Worm (Caenorhabditis elegans): ENCODE data around the gene rpa-1.

Gene rpa-1

ce11 chrII:7699009-7699408 lies 34.6 kb downstream of the rpa-1 start, which contains the start of the genes moa-2 and cdk-11.1:
Gene moa-2 (minus strand): TSS chrII:7699033.
Gene cdk-11.1 (plus strand): TSS chrII:7699235.
- TF ChIP-seq ces-1 (GFP tag; optimal IDR thresholded peaks at IDR 0.05) (no peak), tbx-8 (GFP tag; optimal IDR thresholded peaks at IDR 0.05) (no peak), mls-2 (tag; optimal IDR thresholded peaks at IDR 0.05) (no peak), cnd-1 (tag; optimal IDR thresholded peaks at IDR 0.05) (no peak), pha-4 (tag; optimal IDR thresholded peaks at IDR 0.05) (peak; percentile 5), mep-1 (tag; optimal IDR thresholded peaks at IDR 0.05) (peak; percentile 12), lsy-2 (tag; optimal IDR thresholded peaks at IDR 0.05) (peak; percentile 94), nhr-12 (tag; optimal IDR thresholded peaks at IDR 0.05) (no peak)

ce11 chrII:7704387-7704786 lies 40.0 kb downstream of the rpa-1 start:
- TF ChIP-seq bed-3 (GFP tag; optimal IDR thresholded peaks at IDR 0.05) = no peak
- TF ChIP-seq unc-120 (tag; optimal IDR thresholded peaks at IDR 0.05; ENCODE audit: poor library complexity, severe bottlenecking) = no peak
- no peak for TF ChIP-seq mep-1 (tag; optimal IDR thresholded peaks at IDR 0.05)
- TF ChIP-seq elt-3 (tag; optimal IDR thresholded peaks at IDR 0.05) = no peak
- no peak for TF ChIP-seq cnd-1 (tag; optimal IDR thresholded peaks at IDR 0.05)
- TF ChIP-seq nhr-237 (tag; optimal IDR thresholded peaks at IDR 0.05) = no peak
- TF ChIP-seq drap-1 (GFP tag; optimal IDR thresholded peaks at IDR 0.05) = no peak
- no peak for TF ChIP-seq unc-39 (tag; optimal IDR thresholded peaks at IDR 0.05)
- no peak for TF ChIP-seq hlh-1 (tag; optimal IDR thresholded peaks at IDR 0.05)

- no peak for TF ChIP-seq lsy-2 (tag; optimal IDR thresholded peaks at IDR 0.05)
- no peak for TF ChIP-seq hlh-1 (tag; optimal IDR thresholded peaks at IDR 0.05)
- TF ChIP-seq lin-13 (tag; optimal IDR thresholded peaks at IDR 0.05) = no peak
- TF ChIP-seq ztf-11 (tag; optimal IDR thresholded peaks at IDR 0.05) = no peak
- TF ChIP-seq lin-32 (GFP tag; optimal IDR thresholded peaks at IDR 0.05) = no peak
- TF ChIP-seq nhr-237 (tag; optimal IDR thresholded peaks at IDR 0.05) = no peak
- no peak for TF ChIP-seq unc-120 (tag; optimal IDR thresholded peaks at IDR 0.05; ENCODE audit: poor library complexity, severe bottlenecking)
- no peak for TF ChIP-seq nhr-12 (tag; optimal IDR thresholded peaks at IDR 0.05)
- TF ChIP-seq sptf-1 (tag; optimal IDR thresholded peaks at IDR 0.05) = no peak
- TF ChIP-seq ceh-83 (GFP tag; optimal IDR thresholded peaks at IDR 0.05) = no peak
- TF ChIP-seq ces-1 (GFP tag; optimal IDR thresholded peaks at IDR 0.05) = no peak
- no peak for TF ChIP-seq ham-2 (GFP tag; optimal IDR thresholded peaks at IDR 0.05)
- TF ChIP-seq snpc-4 (tag; optimal IDR thresholded peaks at IDR 0.05) = no peak
- TF ChIP-seq bed-3 (GFP tag; optimal IDR thresholded peaks at IDR 0.05) = no peak
- TF ChIP-seq zip-8 (tag; optimal IDR thresholded peaks at IDR 0.05) = no peak
- no peak for TF ChIP-seq mep-1 (tag; optimal IDR thresholded peaks at IDR 0.05)
Measured at ce11 chrII:7705152-7705551, 40.8 kb downstream of the rpa-1 start, which contains the start of gene B0495.7. Gene B0495.7 (minus strand): TSS chrII:7705233.

DNA sequence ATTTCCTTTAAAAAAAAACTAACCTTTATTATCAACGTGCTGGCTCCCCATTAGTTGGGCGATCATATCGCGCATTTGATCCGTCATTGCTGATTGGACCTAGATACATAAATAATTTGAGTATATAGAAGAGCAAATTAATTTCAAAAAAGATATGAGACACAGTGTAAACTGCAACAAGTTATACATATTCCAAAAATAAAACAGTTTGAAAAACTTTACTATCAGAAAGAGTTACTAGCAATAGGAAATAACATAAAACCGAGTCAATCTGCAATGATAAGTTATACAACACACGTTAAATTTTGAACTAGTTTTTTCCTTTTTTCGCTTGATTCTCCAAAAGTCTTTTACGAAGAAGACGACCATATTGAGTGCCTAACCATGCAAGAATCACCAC lies 43.0 kb downstream of the rpa-1 start, which contains the start of gene luc-7L:
Gene luc-7L (minus strand): TSS at position 101 of the 400 bp plus-strand sequence.
- TF ChIP-seq bed-3 (GFP tag; optimal IDR thresholded peaks at IDR 0.05) = no peak
- TF ChIP-seq zip-8 (tag; optimal IDR thresholded peaks at IDR 0.05) = no peak
- TF ChIP-seq unc-39 (tag; optimal IDR thresholded peaks at IDR 0.05) = no peak
- TF ChIP-seq mls-2 (tag; optimal IDR thresholded peaks at IDR 0.05) = no peak
- no peak for TF ChIP-seq ces-1 (GFP tag; optimal IDR thresholded peaks at IDR 0.05)

DNA sequence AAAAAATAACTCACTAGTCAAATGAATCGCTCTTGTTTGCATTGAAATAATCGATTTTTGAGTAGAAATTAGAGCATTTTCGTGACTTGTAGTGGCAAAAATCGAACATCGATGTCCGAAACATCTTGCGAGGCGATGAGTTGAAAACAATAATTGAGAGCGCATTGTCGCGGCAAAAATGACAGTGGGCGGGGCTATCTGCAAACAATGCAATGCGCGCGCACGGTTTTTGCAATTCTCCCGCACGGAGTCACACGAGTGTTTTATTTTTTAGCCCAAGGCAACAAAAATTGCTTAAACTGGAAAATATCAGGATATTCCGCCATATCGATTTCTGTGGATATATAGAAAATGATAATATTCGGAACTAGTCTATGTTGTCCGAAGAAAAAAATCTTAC lies 44.2 kb downstream of the rpa-1 start, which contains the start of gene B0495.9:
Gene B0495.9 (minus strand): TSS at position 171 of the 400 bp plus-strand sequence.
- TF ChIP-seq blmp-1 (tag; optimal IDR thresholded peaks at IDR 0.05) (peak; percentile 69), ceh-39 (tag; optimal IDR thresholded peaks at IDR 0.05) (peak; percentile 27), cnd-1 (tag; optimal IDR thresholded peaks at IDR 0.05) (peak; percentile 92), mab-5 (tag; optimal IDR thresholded peaks at IDR 0.05) (peak; percentile 23), zip-8 (tag; optimal IDR thresholded peaks at IDR 0.05) (no peak), nhr-28 (tag; optimal IDR thresholded peaks at IDR 0.05) (peak; percentile 3), elt-3 (tag; optimal IDR thresholded peaks at IDR 0.05) (no peak), sem-2 (GFP tag; optimal IDR thresholded peaks at IDR 0.05) (peak; percentile 76), elt-1 (tag; optimal IDR thresholded peaks at IDR 0.05; ENCODE audit: borderline replicate concordance, insufficient read depth) (peak; percentile 73), hlh-1 (tag; optimal IDR thresholded peaks at IDR 0.05) (peak; percentile 71), nhr-76 (tag; optimal IDR thresholded peaks at IDR 0.05) (peak; percentile 93), bed-3 (GFP tag; optimal IDR thresholded peaks at IDR 0.05) (peak; percentile 79), ham-2 (GFP tag; optimal IDR thresholded peaks at IDR 0.05) (peak; percentile 83), mep-1 (tag; optimal IDR thresholded peaks at IDR 0.05) (peak; percentile 33), mls-2 (tag; optimal IDR thresholded peaks at IDR 0.05) (peak; percentile 96), flh-1 (GFP tag; optimal IDR thresholded peaks at IDR 0.05) (peak; percentile 77), ceh-43 (GFP tag; optimal IDR thresholded peaks at IDR 0.05) (peak; percentile 90), tbx-8 (GFP tag; optimal IDR thresholded peaks at IDR 0.05) (peak; percentile 73), nhr-12 (tag; optimal IDR thresholded peaks at IDR 0.05) (peak; percentile 95), ces-1 (GFP tag; optimal IDR thresholded peaks at IDR 0.05) (peak; percentile 48), ztf-11 (tag; optimal IDR thresholded peaks at IDR 0.05) (peak; percentile 94), lin-32 (GFP tag; optimal IDR thresholded peaks at IDR 0.05) (peak; percentile 88), snpc-4 (tag; optimal IDR thresholded peaks at IDR 0.05) (no peak), unc-62 (GFP tag; optimal IDR thresholded peaks at IDR 0.05) (no peak), drap-1 (GFP tag; optimal IDR thresholded peaks at IDR 0.05) (peak; percentile 91), M03D4.4 (tag; optimal IDR thresholded peaks at IDR 0.05) (peak; percentile 90), nhr-2 (tag; optimal IDR thresholded peaks at IDR 0.05) (no peak), lsy-2 (tag; optimal IDR thresholded peaks at IDR 0.05) (peak; percentile 69), ceh-83 (GFP tag; optimal IDR thresholded peaks at IDR 0.05) (peak; percentile 81), nhr-237 (tag; optimal IDR thresholded peaks at IDR 0.05) (peak; percentile 8), pha-4 (tag; optimal IDR thresholded peaks at IDR 0.05) (peak; percentile 45), sptf-1 (tag; optimal IDR thresholded peaks at IDR 0.05) (peak; percentile 96), unc-39 (tag; optimal IDR thresholded peaks at IDR 0.05) (peak; percentile 87), unc-120 (tag; optimal IDR thresholded peaks at IDR 0.05; ENCODE audit: poor library complexity, severe bottlenecking) (peak; percentile 75), lin-13 (tag; optimal IDR thresholded peaks at IDR 0.05) (peak; percentile 79)

Data from whole organism, mixed stage, embryonic.